Worm (Caenorhabditis elegans) whole organism, L2 larva: Measurements from ENCODE around the gene W05E10.5.

ENCODE experiments used
- R02D3.7 ChIP-seq: fragments of 150-350 bp; optimal IDR thresholded peaks from 2 replicates; lab custom pipeline; 2014; ENCODE audit warnings: missing biosample characterization, missing genetic modification characterization
- aly-2 ChIP-seq: fragments of 150-350 bp; optimal IDR thresholded peaks from 2 replicates; lab custom pipeline; 2014; ENCODE audit warnings: missing biosample characterization, missing genetic modification characterization
- blmp-1 ChIP-seq: sonication (generic microtip); optimal IDR thresholded peaks from 2 replicates; lab custom pipeline; 2017; ENCODE audit warnings: missing genetic modification characterization, mild to moderate bottlenecking, missing compliant biosample characterization, antibody characterized with exemption, moderate library complexity; ENCODE audit not compliant: insufficient read depth
- ceh-16 ChIP-seq: fragments of 150-350 bp; optimal IDR thresholded peaks from 2 replicates; lab custom pipeline; 2014; ENCODE audit warnings: missing biosample characterization, missing genetic modification characterization
- ceh-82 ChIP-seq: fragments of 150-350 bp; optimal IDR thresholded peaks from 2 replicates; lab custom pipeline; 2014; ENCODE audit warnings: missing biosample characterization, missing genetic modification characterization
- lin-13 ChIP-seq: fragments of 150-350 bp; optimal IDR thresholded peaks from 2 replicates; lab custom pipeline; 2014; ENCODE audit warnings: missing biosample characterization, missing genetic modification reagents, missing genetic modification characterization
- mdl-1 ChIP-seq, 2 experiments: fragments of 150-350 bp in 1 of 2; sonication (generic microtip) in 1 of 2; optimal IDR thresholded peaks; 2 replicates each; lab custom pipeline; 2017; ENCODE audit warnings: missing biosample characterization in 2 of 2, missing genetic modification characterization in 2 of 2
- nhr-11 ChIP-seq: fragments of 150-350 bp; optimal IDR thresholded peaks from 2 replicates; lab custom pipeline; 2014; ENCODE audit warnings: missing biosample characterization, missing genetic modification characterization
- nhr-23 ChIP-seq: fragments of 150-350 bp; optimal IDR thresholded peaks from 2 replicates; lab custom pipeline; 2014; ENCODE audit warnings: missing biosample characterization, missing genetic modification reagents, missing genetic modification characterization
- snpc-4 ChIP-seq: fragments of 150-350 bp; optimal IDR thresholded peaks from 2 replicates; lab custom pipeline; 2014; ENCODE audit warnings: missing biosample characterization, missing genetic modification characterization
- unc-39 ChIP-seq: fragments of 150-350 bp; optimal IDR thresholded peaks from 2 replicates; lab custom pipeline; 2014; ENCODE audit warnings: missing biosample characterization, missing genetic modification characterization
- zag-1 ChIP-seq: fragments of 150-350 bp; optimal IDR thresholded peaks from 2 replicates; lab custom pipeline; 2014; ENCODE audit warnings: missing biosample characterization, missing genetic modification characterization
- ztf-11 ChIP-seq: sonication (generic microtip); optimal IDR thresholded peaks from 2 replicates; lab custom pipeline; 2017; ENCODE audit warnings: missing biosample characterization, missing genetic modification characterization

DNA sequence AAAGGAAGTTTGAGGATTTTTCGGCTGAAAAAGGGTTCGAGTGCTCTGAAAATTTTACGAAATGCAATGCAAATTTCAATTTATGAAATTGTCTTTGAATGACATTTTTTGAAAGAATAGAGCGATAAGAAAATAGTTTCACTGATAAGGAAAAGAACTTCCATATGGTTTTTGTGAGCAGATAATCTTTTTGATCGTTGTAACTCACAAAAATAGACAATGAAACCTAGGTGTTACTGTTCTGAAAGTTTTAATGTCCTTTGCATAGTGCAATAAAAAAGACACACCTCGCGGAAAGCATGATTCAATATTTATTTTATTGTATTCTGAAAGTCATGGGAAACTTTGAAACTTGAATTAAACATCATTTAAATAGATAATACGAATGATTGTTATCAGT lies 21.4 kb upstream of the W05E10.5 start:
- no peak for TF ChIP-seq unc-39
- TF ChIP-seq zag-1 (tag; lab: Kevin White, UChicago): no peak
- TF ChIP-seq aly-2: no peak
- TF ChIP-seq ztf-11 (tag; lab: Kevin White, UChicago): no peak
- TF ChIP-seq nhr-11 (tag; lab: Kevin White, UChicago): no peak
- no peak for TF ChIP-seq mdl-1 (tag; optimal IDR thresholded peaks at IDR 0.05; lab: Kevin White, UChicago)
- TF ChIP-seq ceh-82: no peak
- no peak for TF ChIP-seq R02D3.7
- no peak for TF ChIP-seq lin-13 (GFP tag; lab: Kevin White, UChicago)
- no peak for TF ChIP-seq ceh-16 (tag; lab: Kevin White, UChicago)
- no peak for TF ChIP-seq nhr-23 (tag; lab: Kevin White, UChicago)
- TF ChIP-seq blmp-1: no peak
- TF ChIP-seq snpc-4 (tag; lab: Kevin White, UChicago): no peak
